Worm (Caenorhabditis elegans): ENCODE results near the gene F53F1.3.

Gene F53F1.3

DNA sequence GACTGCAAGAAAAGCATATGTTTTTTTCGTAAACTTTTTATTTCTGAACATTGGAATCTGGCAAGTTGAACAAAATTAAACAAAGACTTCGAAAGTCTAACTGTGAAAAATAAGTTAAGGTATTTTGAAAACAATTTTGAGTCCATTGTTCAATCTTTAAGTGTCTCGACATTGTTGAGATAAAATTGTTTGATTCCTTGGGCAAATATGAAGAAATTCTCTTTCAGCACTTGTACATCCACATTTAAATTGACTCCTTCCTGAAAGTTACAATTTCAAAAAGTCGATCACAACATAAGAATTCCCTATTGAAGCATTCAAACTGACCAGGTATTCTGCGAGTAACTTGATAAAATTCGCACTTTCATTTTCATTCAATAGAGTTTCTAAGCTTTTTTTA is 8.0 kb downstream of the F53F1.3 start:
- TF ChIP-seq ham-2 (GFP tag; optimal IDR thresholded peaks at IDR 0.05) = no peak

DNA sequence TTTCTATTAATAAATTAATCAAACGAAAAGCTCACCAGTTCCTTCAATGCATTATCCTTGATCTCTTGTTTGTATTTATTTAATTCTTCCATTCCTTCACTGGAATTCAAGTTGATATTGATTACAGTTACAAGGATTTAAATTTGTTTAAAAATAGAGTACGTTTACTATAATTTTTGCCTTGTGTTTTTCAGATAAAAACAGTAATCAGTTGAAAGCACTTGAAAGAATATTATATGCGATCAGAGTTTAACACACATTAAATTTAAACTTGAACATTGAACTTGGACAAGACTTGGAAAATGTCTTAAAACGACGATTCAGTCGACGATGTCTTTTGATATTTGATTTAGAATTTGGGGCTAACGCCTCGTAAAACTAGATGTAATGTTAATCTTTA is 9.5 kb downstream of the F53F1.3 start, which contains the start of gene F53F1.6:
TSS of gene F53F1.6 (minus strand) at position 101 of the 400 bp plus-strand sequence.
- TF ChIP-seq ceh-43 (GFP tag; optimal IDR thresholded peaks at IDR 0.05) = no peak
- no peak for TF ChIP-seq nhr-76 (tag; optimal IDR thresholded peaks at IDR 0.05)
- no peak for TF ChIP-seq tbx-8 (GFP tag; optimal IDR thresholded peaks at IDR 0.05)
- no peak for TF ChIP-seq mep-1 (tag; optimal IDR thresholded peaks at IDR 0.05)
- no peak for TF ChIP-seq unc-39 (tag; optimal IDR thresholded peaks at IDR 0.05)
- TF ChIP-seq zip-8 (tag; optimal IDR thresholded peaks at IDR 0.05) = no peak
- TF ChIP-seq blmp-1 (tag; optimal IDR thresholded peaks at IDR 0.05) = no peak
- no peak for TF ChIP-seq M03D4.4 (tag; optimal IDR thresholded peaks at IDR 0.05)
- TF ChIP-seq mab-5 (tag; optimal IDR thresholded peaks at IDR 0.05) = no peak
- no peak for TF ChIP-seq nhr-12 (tag; optimal IDR thresholded peaks at IDR 0.05)
- TF ChIP-seq unc-62 (GFP tag; optimal IDR thresholded peaks at IDR 0.05) = no peak
- TF ChIP-seq ceh-83 (GFP tag; optimal IDR thresholded peaks at IDR 0.05) = no peak

DNA sequence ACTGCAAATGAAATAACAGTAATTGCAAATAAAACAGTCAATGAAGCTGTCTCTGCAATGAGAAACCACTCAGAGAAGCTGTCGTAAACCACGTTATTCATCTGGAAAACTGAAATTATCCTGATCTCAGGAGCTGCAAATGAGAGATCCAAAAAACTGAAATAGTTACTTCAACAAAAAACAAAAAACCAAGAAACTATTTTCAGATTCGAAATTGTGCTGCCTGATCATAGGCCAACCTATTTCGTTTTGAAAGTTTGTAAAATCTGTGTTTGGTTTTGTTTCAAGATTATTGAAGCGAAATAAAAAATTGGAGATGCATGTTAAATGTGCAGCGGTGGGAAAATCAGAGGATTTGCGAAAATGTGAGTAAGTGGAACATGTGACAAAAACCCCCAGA is 12.6 kb downstream of the F53F1.3 start, which contains the start of gene srv-8:
TSS of gene srv-8 (minus strand) at position 101 of the 400 bp plus-strand sequence.
- TF ChIP-seq ceh-39 (tag; optimal IDR thresholded peaks at IDR 0.05) (no peak), ces-1 (GFP tag; optimal IDR thresholded peaks at IDR 0.05) (no peak), tbx-8 (GFP tag; optimal IDR thresholded peaks at IDR 0.05) (no peak), sem-2 (GFP tag; optimal IDR thresholded peaks at IDR 0.05) (no peak)

DNA sequence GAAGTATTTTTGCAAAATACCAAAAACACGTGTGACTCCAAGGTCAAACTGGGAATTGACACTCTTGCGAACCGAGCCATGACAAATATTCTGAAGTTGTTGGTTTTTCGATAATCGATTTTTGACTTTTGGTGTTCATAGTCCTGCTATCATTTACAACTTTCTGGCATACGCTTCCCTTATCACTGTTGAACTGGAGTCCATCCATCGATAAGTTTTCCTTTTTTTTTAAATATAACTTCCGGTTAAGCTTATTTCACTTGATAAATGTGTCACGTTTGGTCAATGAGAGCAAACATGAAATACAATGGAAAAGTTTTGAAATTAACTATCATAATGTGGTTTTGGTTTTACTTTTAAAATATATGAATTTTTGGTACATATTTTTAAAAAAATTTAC is 13.7 kb downstream of the F53F1.3 start:
- no peak for TF ChIP-seq zip-8 (tag; optimal IDR thresholded peaks at IDR 0.05)

DNA sequence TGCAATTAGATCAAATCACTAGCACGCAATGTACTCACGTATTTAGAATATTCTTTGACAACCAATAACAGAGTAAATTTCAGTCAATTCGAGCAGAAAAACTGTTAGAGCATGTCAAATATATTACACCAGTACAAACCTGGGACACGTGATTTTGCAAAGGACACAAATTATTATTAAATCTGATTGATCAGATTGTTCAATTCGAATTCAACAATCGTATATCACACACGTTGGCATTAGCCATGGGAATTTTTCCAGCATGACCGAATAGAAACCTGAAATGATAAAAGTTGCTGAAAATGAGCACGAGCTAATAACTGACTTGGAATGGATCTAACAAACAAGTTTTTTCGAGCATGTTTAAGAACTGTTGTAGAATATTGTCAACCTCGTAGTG is 15.0 kb downstream of the F53F1.3 start, which contains the start of gene srv-9:
TSS of gene srv-9 (minus strand) at position 101 of the 400 bp plus-strand sequence.
- TF ChIP-seq sem-2 (GFP tag; optimal IDR thresholded peaks at IDR 0.05) = no peak
- no peak for TF ChIP-seq nhr-2 (tag; optimal IDR thresholded peaks at IDR 0.05)
- TF ChIP-seq ztf-11 (tag; optimal IDR thresholded peaks at IDR 0.05) = no peak
- no peak for TF ChIP-seq lsy-2 (tag; optimal IDR thresholded peaks at IDR 0.05)

DNA sequence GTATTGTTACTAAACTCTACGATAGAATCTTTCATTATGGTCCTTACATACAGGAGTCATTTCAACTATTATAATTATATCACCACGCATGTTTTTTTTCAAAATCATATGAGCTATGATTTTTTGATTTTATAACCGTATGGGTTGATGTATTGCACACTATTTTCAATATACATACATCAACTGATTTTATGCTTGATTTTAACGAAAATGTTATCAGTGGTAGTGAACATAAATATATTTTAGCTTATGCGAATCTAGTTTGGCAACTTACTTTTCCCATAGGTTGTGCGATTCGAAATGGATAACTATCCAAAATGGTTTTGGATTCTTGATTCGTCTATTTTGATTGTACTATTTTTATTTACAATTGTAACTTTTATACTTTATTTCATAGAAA is 15.6 kb downstream of the F53F1.3 start, which contains the start of gene srv-10:
TSS of gene srv-10 (plus strand) at position 301 of the 400 bp plus-strand sequence.
- TF ChIP-seq ceh-83 (GFP tag; optimal IDR thresholded peaks at IDR 0.05) (no peak), mab-5 (tag; optimal IDR thresholded peaks at IDR 0.05) (no peak), unc-39 (tag; optimal IDR thresholded peaks at IDR 0.05) (no peak), ceh-43 (GFP tag; optimal IDR thresholded peaks at IDR 0.05) (no peak), pha-4 (tag; optimal IDR thresholded peaks at IDR 0.05) (no peak), M03D4.4 (tag; optimal IDR thresholded peaks at IDR 0.05) (no peak), unc-120 (tag; optimal IDR thresholded peaks at IDR 0.05; ENCODE audit: poor library complexity, severe bottlenecking) (no peak), ceh-39 (tag; optimal IDR thresholded peaks at IDR 0.05) (no peak)

DNA sequence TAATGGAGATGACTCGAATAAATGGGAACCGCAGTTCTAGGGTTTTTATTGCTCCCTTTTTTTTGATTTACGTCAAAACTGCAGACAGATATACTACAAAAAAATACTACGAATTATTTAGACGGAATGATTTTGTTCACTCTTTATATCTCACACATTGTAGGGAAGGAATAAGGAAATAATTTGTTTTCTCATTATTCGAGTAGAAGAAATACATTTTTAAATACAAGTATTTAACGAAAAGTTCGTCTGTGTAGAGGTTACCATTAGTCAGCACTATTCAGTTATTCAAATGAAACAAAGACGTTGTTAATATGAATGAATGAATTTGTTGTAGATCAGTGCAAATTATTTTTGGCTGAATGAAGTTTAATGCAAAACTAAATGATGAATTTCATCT is 18.7 kb downstream of the F53F1.3 start, which contains the start of gene srd-18:
TSS of gene srd-18 (minus strand) at position 101 of the 400 bp plus-strand sequence.
- TF ChIP-seq ham-2 (GFP tag; optimal IDR thresholded peaks at IDR 0.05) (no peak), nhr-76 (tag; optimal IDR thresholded peaks at IDR 0.05) (no peak), tbx-8 (GFP tag; optimal IDR thresholded peaks at IDR 0.05) (no peak), unc-120 (tag; optimal IDR thresholded peaks at IDR 0.05; ENCODE audit: poor library complexity, severe bottlenecking) (no peak), mep-1 (tag; optimal IDR thresholded peaks at IDR 0.05) (no peak), cnd-1 (tag; optimal IDR thresholded peaks at IDR 0.05) (no peak), elt-3 (tag; optimal IDR thresholded peaks at IDR 0.05) (no peak), ces-1 (GFP tag; optimal IDR thresholded peaks at IDR 0.05) (no peak), unc-39 (tag; optimal IDR thresholded peaks at IDR 0.05) (no peak), mab-5 (tag; optimal IDR thresholded peaks at IDR 0.05) (no peak)

DNA sequence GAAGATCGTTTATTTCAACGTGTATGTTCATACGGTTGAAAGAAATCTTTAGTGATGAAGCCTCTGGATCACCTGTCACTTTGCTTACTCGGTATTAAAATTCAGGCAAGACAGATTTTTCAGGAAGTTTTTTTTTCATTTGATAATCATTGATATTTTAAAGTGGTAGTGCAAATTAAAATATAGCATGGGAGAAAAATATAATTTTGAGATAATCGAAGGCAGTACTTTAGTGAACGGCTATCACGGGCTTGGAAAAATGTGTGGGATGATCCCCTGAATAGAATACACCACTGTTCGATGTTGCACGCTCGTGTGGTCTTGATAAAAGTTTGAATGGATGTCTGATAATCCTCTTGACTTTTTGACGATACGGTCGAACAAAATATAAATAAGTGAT is 19.3 kb downstream of the F53F1.3 start:
- no peak for TF ChIP-seq flh-1 (GFP tag; optimal IDR thresholded peaks at IDR 0.05)
- no peak for TF ChIP-seq ham-2 (GFP tag; optimal IDR thresholded peaks at IDR 0.05)
- no peak for TF ChIP-seq ces-1 (GFP tag; optimal IDR thresholded peaks at IDR 0.05)
- TF ChIP-seq nhr-2 (tag; optimal IDR thresholded peaks at IDR 0.05) = no peak
- no peak for TF ChIP-seq lsy-2 (tag; optimal IDR thresholded peaks at IDR 0.05)
- TF ChIP-seq elt-3 (tag; optimal IDR thresholded peaks at IDR 0.05) = no peak
- TF ChIP-seq nhr-12 (tag; optimal IDR thresholded peaks at IDR 0.05) = no peak
- no peak for TF ChIP-seq mab-5 (tag; optimal IDR thresholded peaks at IDR 0.05)
